Fruit fly (Drosophila melanogaster) ovary, adult (tissue): Measurements from ENCODE around the gene CG32643.

ENCODE experiments used
- CG17801 ChIP-seq: fragments of 200-800 bp; optimal IDR thresholded peaks from 2 replicates; lab custom pipeline; 2019; ENCODE audit warnings: missing biosample characterization, mild to moderate bottlenecking, missing genetic modification characterization, moderate library complexity; ENCODE audit not compliant: partially characterized antibody

Gene CG32643

dm6 chrX:12984224-12984623, at the start of gene CG32643:
Gene CG32643, plus strand, starts transcription at chrX:12984524.
- no peak for TF ChIP-seq CG17801

dm6 chrX:12937825-12938520, 46.4 kb upstream of the CG32643 start:
- TF ChIP-seq CG17801: no peak

dm6 chrX:12939021-12939420, 45.3 kb upstream of the CG32643 start:
- no peak for TF ChIP-seq CG17801

- no peak for TF ChIP-seq CG17801
Measured at dm6 chrX:12939951-12940350, 44.4 kb upstream of the CG32643 start.

dm6 chrX:12940396-12940795, 43.9 kb upstream of the CG32643 start:
- no peak for TF ChIP-seq CG17801

- no peak for TF ChIP-seq CG17801
Measured at dm6 chrX:12947670-12948069, 36.7 kb upstream of the CG32643 start.

- TF ChIP-seq CG17801: no peak
Measured at dm6 chrX:12957412-12957895, 26.9 kb upstream of the CG32643 start, which contains the start of gene hec. Gene hec, minus strand, starts transcription at chrX:12957462.

- TF ChIP-seq CG17801: no peak
Measured at dm6 chrX:12958920-12959319, 25.4 kb upstream of the CG32643 start, which contains the start of gene CG32642. Gene CG32642, plus strand, starts transcription at chrX:12959220.

dm6 chrX:12967296-12967938, 16.9 kb upstream of the CG32643 start, which contains the start of gene Mur11Da:
Gene Mur11Da, plus strand, starts transcription at chrX:12967888.
- no peak for TF ChIP-seq CG17801

- no peak for TF ChIP-seq CG17801
Measured at dm6 chrX:12970411-12970810, 13.9 kb upstream of the CG32643 start, which contains the start of gene CG15721. Gene CG15721, plus strand, starts transcription at chrX:12970711.

dm6 chrX:12976131-12976530, 8.2 kb upstream of the CG32643 start, which contains the start of gene CG12716:
Gene CG12716, minus strand, starts transcription at chrX:12976231.
- TF ChIP-seq CG17801: no peak

- TF ChIP-seq CG17801: no peak
Measured at dm6 chrX:12986948-12987450, 2.7 kb downstream of the CG32643 start.

- no peak for TF ChIP-seq CG17801
Measured at dm6 chrX:12988025-12988801, 3.9 kb downstream of the CG32643 start, which contains the start of gene rsh. Gene rsh, plus strand, starts transcription at chrX:12988615.

dm6 chrX:13004779-13005178, 20.5 kb downstream of the CG32643 start, which contains the start of gene CG15719:
Gene CG15719, minus strand, starts transcription at chrX:13004879.
- no peak for TF ChIP-seq CG17801

dm6 chrX:13012289-13012688, 28.0 kb downstream of the CG32643 start:
- TF ChIP-seq CG17801: no peak

dm6 chrX:13021898-13022297, 37.6 kb downstream of the CG32643 start, which contains the start of gene CG2209:
Gene CG2209, plus strand, starts transcription at chrX:13022198.
- no peak for TF ChIP-seq CG17801
